Worm (Caenorhabditis elegans) whole organism, L4 larva: ENCODE measurements around the gene clec-140.

Experiments used
- D1046.2 ChIP-seq: fragments of 200-800 bp; sonication (Bioruptor generic); IDR thresholded peaks from 2 replicates; pipeline ENCODE4 v1.3.6; 2022; ENCODE audit warnings: missing genetic modification characterization, missing compliant biosample characterization
- Y48G9A.11 ChIP-seq: fragments of 200-800 bp; sonication (Bioruptor generic); IDR thresholded peaks from 2 replicates; pipeline ENCODE4 v1.3.6; 2022; ENCODE audit warnings: missing genetic modification reagents, missing genetic modification characterization, missing compliant biosample characterization
- Y75B8A.6 ChIP-seq: fragments of 200-800 bp; sonication (Bioruptor generic); IDR thresholded peaks from 2 replicates; pipeline ENCODE4 v1.3.6; 2022; ENCODE audit warnings: missing genetic modification reagents, missing genetic modification characterization, missing compliant biosample characterization
- ZK337.2 ChIP-seq: fragments of 200-800 bp; sonication (Bioruptor generic); IDR thresholded peaks from 2 replicates; pipeline ENCODE4 v1.3.6; 2022; ENCODE audit warnings: missing genetic modification reagents, missing genetic modification characterization, missing compliant biosample characterization
- ZK546.5 ChIP-seq, 2 experiments: sonication (generic microtip); optimal IDR thresholded peaks; 2 replicates each; lab custom pipeline; 2017; ENCODE audit warnings: missing biosample characterization in 2 of 2, missing genetic modification characterization in 2 of 2
- aha-1 ChIP-seq: fragments of 150-350 bp; peaks from one replicate; lab custom pipeline; 2014; ENCODE audit warnings: missing biosample characterization, missing genetic modification characterization
- ama-1 ChIP-seq: fragments of 150-350 bp; optimal IDR thresholded peaks from 2 replicates; lab custom pipeline; 2014; ENCODE audit warnings: inconsistent platforms, mixed read lengths
- ceh-44 ChIP-seq: fragments of 200-800 bp; sonication (Bioruptor generic); IDR thresholded peaks from 2 replicates; pipeline ENCODE4 v1.3.6; 2022; ENCODE audit warnings: missing genetic modification reagents, missing genetic modification characterization, missing compliant biosample characterization
- ceh-62 ChIP-seq: sonication (generic microtip); optimal IDR thresholded peaks from 2 replicates; lab custom pipeline; 2017; ENCODE audit warnings: missing biosample characterization, missing genetic modification characterization
- cey-2 ChIP-seq: sonication (generic microtip); optimal IDR thresholded peaks from 3 replicates; lab custom pipeline; 2017; ENCODE audit warnings: missing genetic modification characterization, mild to moderate bottlenecking, missing compliant biosample characterization, antibody characterized with exemption, borderline replicate concordance; ENCODE audit not compliant: insufficient read depth
- daf-12 ChIP-seq: fragments of 150-350 bp; optimal IDR thresholded peaks from 2 replicates; lab custom pipeline; 2014; ENCODE audit warnings: missing biosample characterization, missing genetic modification reagents, missing genetic modification characterization
- daf-19 ChIP-seq: fragments of 200-800 bp; sonication (Bioruptor generic); conservative IDR thresholded peaks from 2 replicates; pipeline ENCODE4 v1.3.6; 2022; ENCODE audit warnings: missing genetic modification characterization, missing compliant biosample characterization
- dmd-8 ChIP-seq: fragments of 200-800 bp; sonication (Bioruptor generic); IDR thresholded peaks from 2 replicates; pipeline ENCODE4 v1.3.6; 2022; ENCODE audit warnings: missing genetic modification characterization, missing compliant biosample characterization
- dmd-9 ChIP-seq: fragments of 200-800 bp; sonication (Bioruptor generic); IDR thresholded peaks from 2 replicates; pipeline ENCODE4 v1.3.6; 2022; ENCODE audit warnings: missing genetic modification reagents, missing genetic modification characterization, missing compliant biosample characterization
- egl-27 ChIP-seq: sonication (generic microtip); optimal IDR thresholded peaks from 3 replicates; lab custom pipeline; 2017; ENCODE audit warnings: missing biosample characterization, missing genetic modification reagents, missing genetic modification characterization
- egl-43 ChIP-seq: fragments of 200-800 bp; sonication (Bioruptor generic); IDR thresholded peaks from 2 replicates; pipeline ENCODE4 v1.3.6; 2022; ENCODE audit warnings: missing genetic modification reagents, missing genetic modification characterization, missing compliant biosample characterization
- fkh-10 ChIP-seq: fragments of 150-350 bp; optimal IDR thresholded peaks from 2 replicates; lab custom pipeline; 2014; ENCODE audit warnings: missing biosample characterization, missing genetic modification reagents, missing genetic modification characterization
- hmg-1.1 ChIP-seq: fragments of 200-800 bp; sonication (Bioruptor generic); IDR thresholded peaks from 2 replicates; pipeline ENCODE4 v1.3.6; 2022; ENCODE audit warnings: missing genetic modification reagents, missing genetic modification characterization, missing compliant biosample characterization
- lin-15B ChIP-seq: fragments of 150-350 bp; sonication (generic microtip); optimal IDR thresholded peaks from 3 replicates; lab custom pipeline; 2014; ENCODE audit warnings: missing biosample characterization, missing genetic modification characterization
- lsy-2 ChIP-seq, 2 experiments: fragments of 150-350 bp in 1 of 2; sonication (generic microtip) in 1 of 2; optimal IDR thresholded peaks; 2 replicates each; lab custom pipeline; 2014 to 2017; ENCODE audit warnings: missing biosample characterization in 2 of 2, missing genetic modification characterization in 2 of 2
- madf-5 ChIP-seq, 2 experiments: fragments of 200-800 bp; sonication (Bioruptor generic); IDR thresholded peaks; 2 replicates each; pipeline ENCODE4 v1.3.6; 2022; ENCODE audit warnings: missing compliant biosample characterization in 2 of 2, missing genetic modification characterization in 2 of 2
- madf-9 ChIP-seq: fragments of 200-800 bp; sonication (Bioruptor generic); conservative IDR thresholded peaks from 2 replicates; pipeline ENCODE4 v1.3.6; 2022; ENCODE audit warnings: missing genetic modification reagents, missing genetic modification characterization, missing compliant biosample characterization
- mep-1 ChIP-seq: fragments of 150-350 bp; sonication (generic microtip); optimal IDR thresholded peaks from 3 replicates; lab custom pipeline; 2014; ENCODE audit warnings: missing biosample characterization, missing genetic modification characterization
- mes-2 ChIP-seq: sonication (generic microtip); optimal IDR thresholded peaks from 2 replicates; lab custom pipeline; 2016; ENCODE audit warnings: missing genotype, mild to moderate bottlenecking, missing genetic modification characterization, missing compliant biosample characterization; ENCODE audit not compliant: poor library complexity, severe bottlenecking
- mxl-3 ChIP-seq: fragments of 200-800 bp; sonication (Bioruptor generic); optimal IDR thresholded peaks from 2 replicates; lab custom pipeline; 2018; ENCODE audit warnings: mild to moderate bottlenecking, missing genetic modification characterization, missing compliant biosample characterization
- nhr-10 ChIP-seq: fragments of 150-350 bp; optimal IDR thresholded peaks from 2 replicates; lab custom pipeline; 2014; ENCODE audit warnings: missing biosample characterization, missing genetic modification characterization
- nhr-28 ChIP-seq: fragments of 150-350 bp; optimal IDR thresholded peaks from 2 replicates; lab custom pipeline; 2014; ENCODE audit warnings: missing biosample characterization, missing genetic modification characterization
- nhr-42 ChIP-seq: fragments of 200-800 bp; sonication (Bioruptor generic); IDR thresholded peaks from 2 replicates; pipeline ENCODE4 v1.3.6; 2022; ENCODE audit warnings: missing genetic modification characterization, missing compliant biosample characterization
- nhr-76 ChIP-seq: fragments of 150-350 bp; optimal IDR thresholded peaks from 2 replicates; lab custom pipeline; 2014; ENCODE audit warnings: missing biosample characterization, missing genetic modification characterization
- pha-4 ChIP-seq, 2 experiments: fragments of 150-350 bp in 1 of 2; fragments of 200-800 bp in 1 of 2; sonication (Bioruptor generic) in 1 of 2; IDR thresholded peaks in 1 of 2; optimal IDR thresholded peaks in 1 of 2; 2 replicates each; pipeline versions ENCODE4 v1.3.6 to Lab custom; 2014 to 2022; ENCODE audit warnings: missing genetic modification characterization in 2 of 2, missing genetic modification reagents in 2 of 2, missing biosample characterization in 1 of 2, missing compliant biosample characterization in 1 of 2
- pqm-1 ChIP-seq: sonication (generic microtip); optimal IDR thresholded peaks from 2 replicates; lab custom pipeline; 2017; ENCODE audit warnings: missing biosample characterization, missing genetic modification characterization
- sdz-12 ChIP-seq: fragments of 200-800 bp; sonication (Bioruptor generic); optimal IDR thresholded peaks from 2 replicates; lab custom pipeline; 2018; ENCODE audit warnings: mild to moderate bottlenecking, missing genetic modification characterization, missing compliant biosample characterization
- snpc-4 ChIP-seq: fragments of 150-350 bp; optimal IDR thresholded peaks from 2 replicates; lab custom pipeline; 2014; ENCODE audit warnings: missing biosample characterization, missing genetic modification characterization
- spr-1 ChIP-seq: sonication (generic microtip); optimal IDR thresholded peaks from 2 replicates; lab custom pipeline; 2016; ENCODE audit warnings: mild to moderate bottlenecking, missing genetic modification characterization, missing compliant biosample characterization
- spr-3 ChIP-seq: fragments of 200-800 bp; sonication (Bioruptor generic); optimal IDR thresholded peaks from 2 replicates; lab custom pipeline; 2018; ENCODE audit warnings: mild to moderate bottlenecking, missing genetic modification characterization, missing compliant biosample characterization
- unc-39 ChIP-seq: sonication (generic microtip); optimal IDR thresholded peaks from 2 replicates; lab custom pipeline; 2017; ENCODE audit warnings: missing biosample characterization, missing genetic modification characterization
- zip-11 ChIP-seq: fragments of 200-800 bp; sonication (Bioruptor generic); IDR thresholded peaks from 2 replicates; pipeline ENCODE4 v1.3.6; 2022; ENCODE audit warnings: missing genetic modification characterization, missing compliant biosample characterization

Gene clec-140

ce11 chrII:4665359-4665758, 7.5 kb upstream of the clec-140 start, which contains the start of gene T05A7.11:
Gene T05A7.11, minus strand, starts transcription at chrII:4665459.
- TF ChIP-seq mxl-3: no peak
- TF ChIP-seq spr-1 (tag; lab: Kevin White, UChicago): no peak
- no peak for TF ChIP-seq lin-15B (tag; lab: Kevin White, UChicago)
- TF ChIP-seq pqm-1 (tag; lab: Kevin White, UChicago): no peak
- TF ChIP-seq cey-2 (tag; lab: Kevin White, UChicago): no peak
- no peak for TF ChIP-seq D1046.2 (GFP tag; lab: Robert Waterston, UW)
- TF ChIP-seq sdz-12 (GFP tag; lab: Kevin White, UChicago): no peak
- TF ChIP-seq ceh-44 (GFP tag; lab: Robert Waterston, UW): no peak
- TF ChIP-seq Y48G9A.11: no peak
- no peak for TF ChIP-seq fkh-10 (GFP tag; lab: Kevin White, UChicago)
- no peak for TF ChIP-seq daf-19 (GFP tag; lab: Robert Waterston, UW)
- no peak for TF ChIP-seq madf-9 (GFP tag; lab: Robert Waterston, UW)
- TF ChIP-seq nhr-10 (tag; lab: Kevin White, UChicago): no peak
- TF ChIP-seq madf-5 (GFP tag; IDR thresholded peaks at IDR 0.05; lab: Robert Waterston, UW): no peak
- TF ChIP-seq dmd-8: no peak
- no peak for TF ChIP-seq unc-39 (tag; lab: Kevin White, UChicago)
- TF ChIP-seq Y75B8A.6 (GFP tag; lab: Robert Waterston, UW): no peak
- no peak for TF ChIP-seq egl-27 (tag; lab: Kevin White, UChicago)
- no peak for TF ChIP-seq aha-1 (tag; lab: Kevin White, UChicago)
- no peak for TF ChIP-seq pha-4 (GFP tag; IDR thresholded peaks at IDR 0.05; lab: Robert Waterston, UW)
- TF ChIP-seq pha-4 (tag; optimal IDR thresholded peaks at IDR 0.05; lab: Kevin White, UChicago): no peak

- TF ChIP-seq mep-1 (tag; lab: Kevin White, UChicago) (no peak), aha-1 (tag; lab: Kevin White, UChicago) (peak; percentile 0), mes-2 (tag; lab: Kevin White, UChicago) (no peak), ceh-62 (tag; lab: Kevin White, UChicago) (no peak)
Measured at ce11 chrII:4667572-4667971, 5.3 kb upstream of the clec-140 start, which contains the start of gene fut-5. Gene fut-5, minus strand, starts transcription at chrII:4667672.

- TF ChIP-seq nhr-76: no peak
- TF ChIP-seq spr-3 (GFP tag; lab: Kevin White, UChicago): no peak
- no peak for TF ChIP-seq Y48G9A.11
- no peak for TF ChIP-seq ama-1 (lab: Kevin White, UChicago)
- TF ChIP-seq egl-43: no peak
- no peak for TF ChIP-seq nhr-42
- TF ChIP-seq lsy-2 (tag; optimal IDR thresholded peaks at IDR 0.05; lab: Kevin White, UChicago): no peak
- no peak for TF ChIP-seq hmg-1.1 (GFP tag; lab: Robert Waterston, UW)
- TF ChIP-seq ZK337.2 (GFP tag; lab: Robert Waterston, UW): no peak
- TF ChIP-seq lin-15B (tag; lab: Kevin White, UChicago): no peak
- TF ChIP-seq aha-1 (tag; lab: Kevin White, UChicago): no peak
- TF ChIP-seq nhr-28 (tag; lab: Kevin White, UChicago): no peak
- no peak for TF ChIP-seq dmd-9
- no peak for TF ChIP-seq snpc-4 (tag; lab: Kevin White, UChicago)
- TF ChIP-seq ZK546.5 (tag; optimal IDR thresholded peaks at IDR 0.05; lab: Kevin White, UChicago): no peak
- no peak for TF ChIP-seq zip-11 (GFP tag; lab: Robert Waterston, UW)
- no peak for TF ChIP-seq daf-12 (tag; lab: Kevin White, UChicago)
Measured at ce11 chrII:4671692-4672091, 1.2 kb upstream of the clec-140 start, which contains the start of gene T05A7.6. Gene T05A7.6, minus strand, starts transcription at chrII:4671792.
